Fruit fly (Drosophila melanogaster): Measurements from ENCODE around the gene CG32983.

Gene CG32983

dm6 chr2L:8865550-8865949, at the start of gene CG32983:
CG32983 (plus strand) TSS chr2L:8865850.
- TF ChIP-seq eg (GFP tag; IDR thresholded peaks at IDR 0.05) (no peak), OdsH (GFP tag; optimal IDR thresholded peaks at IDR 0.05) (no peak), Ets21C (GFP tag; optimal IDR thresholded peaks at IDR 0.05) (no peak), Eip78C (GFP tag) (no peak), Smox (GFP tag; optimal IDR thresholded peaks at IDR 0.05) (no peak)

- TF ChIP-seq CG8319 (GFP tag; optimal IDR thresholded peaks at IDR 0.05) (no peak), Smox (GFP tag; optimal IDR thresholded peaks at IDR 0.05) (no peak), cyc (GFP tag; optimal IDR thresholded peaks at IDR 0.05) (no peak), CG3919 (GFP tag; optimal IDR thresholded peaks at IDR 0.05) (no peak), Sox14 (GFP tag; optimal IDR thresholded peaks at IDR 0.05) (no peak), Met (GFP tag; optimal IDR thresholded peaks at IDR 0.05) (no peak)
Observed at dm6 chr2L:8817343-8817742, 48.3 kb upstream of the CG32983 start.

- TF ChIP-seq fd59A (GFP tag; optimal IDR thresholded peaks at IDR 0.05) = no peak
- no peak for TF ChIP-seq CG10669 (GFP tag; optimal IDR thresholded peaks at IDR 0.05)
- no peak for TF ChIP-seq Eip75B (GFP tag; optimal IDR thresholded peaks at IDR 0.05)
Observed at dm6 chr2L:8820539-8820938, 45.1 kb upstream of the CG32983 start.

- no peak for TF ChIP-seq OdsH (GFP tag; optimal IDR thresholded peaks at IDR 0.05)
- no peak for TF ChIP-seq CG3032 (tag; optimal IDR thresholded peaks at IDR 0.05)
- no peak for TF ChIP-seq CG10669 (GFP tag; optimal IDR thresholded peaks at IDR 0.05)
- no peak for TF ChIP-seq CG32006 (GFP tag; optimal IDR thresholded peaks at IDR 0.05)
- no peak for TF ChIP-seq Sox102F (GFP tag; optimal IDR thresholded peaks at IDR 0.05)
- no peak for TF ChIP-seq Hr38 (GFP tag; optimal IDR thresholded peaks at IDR 0.05)
- no peak for TF ChIP-seq Smox (GFP tag; optimal IDR thresholded peaks at IDR 0.05)
- no peak for TF ChIP-seq CG6792 (GFP tag; optimal IDR thresholded peaks at IDR 0.05)
- TF ChIP-seq dsx (GFP tag; optimal IDR thresholded peaks at IDR 0.05; ENCODE audit: poor library complexity, severe bottlenecking) = no peak
- no peak for TF ChIP-seq dac (GFP tag; optimal IDR thresholded peaks at IDR 0.05)
- 0 out of 3 replicates have a peak, but pooled peaks have one; percentile 29 for TF ChIP-seq CG8119 (GFP tag; IDR thresholded peaks at IDR 0.05)
- no peak for TF ChIP-seq CG11902 (GFP tag; optimal IDR thresholded peaks at IDR 0.05)
- no peak for TF ChIP-seq CG6808 (GFP tag; optimal IDR thresholded peaks at IDR 0.05)
- TF ChIP-seq svp (GFP tag) = peak; percentile 46
- no peak for TF ChIP-seq fd85E (GFP tag; optimal IDR thresholded peaks at IDR 0.05)
- no peak for TF ChIP-seq Gug (GFP tag; IDR thresholded peaks at IDR 0.05)
- peak; percentile 2 for TF ChIP-seq CG9139 (GFP tag; optimal IDR thresholded peaks at IDR 0.05)
- no peak for TF ChIP-seq CG4318 (GFP tag; optimal IDR thresholded peaks at IDR 0.05)
- 0 out of 3 replicates have a peak, but pooled peaks have one; percentile 6 for TF ChIP-seq eg (GFP tag; IDR thresholded peaks at IDR 0.05)
- no peak for TF ChIP-seq topi (GFP tag; optimal IDR thresholded peaks at IDR 0.05)
- no peak for TF ChIP-seq Sox15 (GFP tag; optimal IDR thresholded peaks at IDR 0.05)
- no peak for TF ChIP-seq Ets21C (GFP tag; optimal IDR thresholded peaks at IDR 0.05)
- peak; percentile 9 for TF ChIP-seq net (GFP tag; optimal IDR thresholded peaks at IDR 0.05)
- TF ChIP-seq CG15336 (GFP tag; IDR thresholded peaks at IDR 0.05) = no peak
- no peak for TF ChIP-seq achi (GFP tag; optimal IDR thresholded peaks at IDR 0.05)
- TF ChIP-seq CG10631 (GFP tag; optimal IDR thresholded peaks at IDR 0.05) = no peak
- no peak for TF ChIP-seq CG1621 (tag; optimal IDR thresholded peaks at IDR 0.05)
- no peak for TF ChIP-seq vri (GFP tag; optimal IDR thresholded peaks at IDR 0.05)
- no peak for TF ChIP-seq CG6854 (GFP tag; optimal IDR thresholded peaks at IDR 0.05)
- no peak for TF ChIP-seq CG6276 (GFP tag; optimal IDR thresholded peaks at IDR 0.05)
- TF ChIP-seq Eip78C (GFP tag) = no peak
- TF ChIP-seq cyc (GFP tag; optimal IDR thresholded peaks at IDR 0.05) = no peak
- peak; percentile 46; the same call in 1 of the 3 replicates for TF ChIP-seq CG6163 (GFP tag; IDR thresholded peaks at IDR 0.05)
- TF ChIP-seq esn (GFP tag; optimal IDR thresholded peaks at IDR 0.05) = peak; percentile 17
- TF ChIP-seq CG7368 (GFP tag; optimal IDR thresholded peaks at IDR 0.05) = peak; percentile 34
- TF ChIP-seq Blimp-1 (GFP tag; optimal IDR thresholded peaks at IDR 0.05) = no peak
- TF ChIP-seq CG34406 (GFP tag; optimal IDR thresholded peaks at IDR 0.05) = no peak
- peak; percentile 96 for TF ChIP-seq fkh (GFP tag; optimal IDR thresholded peaks at IDR 0.05)
- peak; percentile 51 to 96 for TF ChIP-seq ss (GFP tag; optimal IDR thresholded peaks at IDR 0.05)
Observed at dm6 chr2L:8825222-8825869, 40.3 kb upstream of the CG32983 start, which contains the start of gene SoxN. SoxN (plus strand) TSS chr2L:8825645.
